Worm (Caenorhabditis elegans): ENCODE data around the gene gstk-2.

- TF ChIP-seq ceh-63 (GFP tag; optimal IDR thresholded peaks at IDR 0.05) (no peak), nhr-237 (tag; optimal IDR thresholded peaks at IDR 0.05) (no peak), ama-1 (optimal IDR thresholded peaks at IDR 0.05) (no peak), egl-27 (tag; optimal IDR thresholded peaks at IDR 0.05) (no peak), nhr-90 (tag; optimal IDR thresholded peaks at IDR 0.05; ENCODE audit: poor library complexity) (no peak), skn-1 (tag; optimal IDR thresholded peaks at IDR 0.05) (no peak), unc-86 (tag; optimal IDR thresholded peaks at IDR 0.05) (no peak)
Observed at ce11 chrIV:7243913-7244312, 1.8 kb upstream of the gstk-2 start, which contains the start of gene afmd-1.
